Worm (Caenorhabditis elegans) whole organism, mixed stage, embryonic: ENCODE measurements around the gene his-24.
"Not testable (repeated sequence)": the region's sequence is repeated elsewhere in the genome, so short reads cannot be mapped to it uniquely, and the experiment has no call there.

Experiments
- blmp-1 ChIP-seq: fragments of 150-350 bp; optimal IDR thresholded peaks from 2 replicates; lab custom pipeline; 2014; ENCODE audit warnings: missing biosample characterization, missing genetic modification characterization
- ces-1 ChIP-seq: fragments of 150-350 bp; optimal IDR thresholded peaks from 2 replicates; lab custom pipeline; 2014; ENCODE audit warnings: missing biosample characterization, missing genetic modification reagents, missing genetic modification characterization
- elt-3 ChIP-seq: fragments of 150-350 bp; optimal IDR thresholded peaks from 2 replicates; lab custom pipeline; 2014; ENCODE audit warnings: missing biosample characterization, missing genetic modification characterization
- lsy-2 ChIP-seq: fragments of 150-350 bp; optimal IDR thresholded peaks from 2 replicates; lab custom pipeline; 2014; ENCODE audit warnings: missing biosample characterization, missing genetic modification characterization
- mab-5 ChIP-seq: fragments of 150-350 bp; optimal IDR thresholded peaks from 2 replicates; lab custom pipeline; 2014; ENCODE audit warnings: missing biosample characterization, missing genetic modification characterization
- nhr-12 ChIP-seq: fragments of 150-350 bp; optimal IDR thresholded peaks from 2 replicates; lab custom pipeline; 2014; ENCODE audit warnings: missing biosample characterization, missing genetic modification characterization
- nhr-28 ChIP-seq: fragments of 150-350 bp; optimal IDR thresholded peaks from 2 replicates; lab custom pipeline; 2014; ENCODE audit warnings: missing biosample characterization, missing genetic modification characterization
- nhr-76 ChIP-seq: sonication (generic microtip); optimal IDR thresholded peaks from 2 replicates; lab custom pipeline; 2017; ENCODE audit warnings: missing biosample characterization, missing genetic modification characterization
- snpc-4 ChIP-seq: fragments of 150-350 bp; optimal IDR thresholded peaks from 2 replicates; lab custom pipeline; 2014; ENCODE audit warnings: missing biosample characterization, missing genetic modification characterization
- unc-62 ChIP-seq: fragments of 150-350 bp; optimal IDR thresholded peaks from 2 replicates; lab custom pipeline; 2014; ENCODE audit warnings: missing biosample characterization, missing genetic modification reagents, missing genetic modification characterization

DNA sequence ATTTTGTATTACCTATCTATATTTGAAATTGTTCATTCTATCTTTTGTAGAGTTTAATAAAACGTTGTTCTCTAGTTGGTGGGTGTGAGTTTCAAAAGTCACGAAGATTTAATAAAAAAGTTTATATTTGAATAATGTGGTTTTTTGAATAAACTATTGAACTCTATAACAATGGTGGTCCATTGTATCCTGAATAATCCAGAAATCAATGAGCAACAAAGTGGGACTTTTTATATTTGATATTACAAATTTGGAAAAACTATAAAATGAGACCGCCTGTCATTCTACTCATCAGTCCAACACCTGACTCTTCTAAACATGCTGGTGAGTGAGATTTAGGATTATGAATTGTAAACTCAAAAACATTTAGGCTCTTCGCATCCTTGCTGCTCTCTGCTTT lies 38.5 kb downstream of the his-24 start, which contains the start of gene nspc-19:
- TF ChIP-seq snpc-4 (tag; lab: Kevin White, UChicago); unc-62 (GFP tag; lab: Kevin White, UChicago); lsy-2 (tag; lab: Kevin White, UChicago); elt-3 (tag; lab: Kevin White, UChicago); nhr-76 (tag; lab: Kevin White, UChicago); mab-5; nhr-12 (tag; lab: Kevin White, UChicago); blmp-1 (tag; lab: Kevin White, UChicago); ces-1 (GFP tag; lab: Kevin White, UChicago); nhr-28 (tag; lab: Kevin White, UChicago): not testable (repeated sequence)
